Fruit fly (Drosophila melanogaster): Measurements from ENCODE around the gene CG10413.

Gene CG10413

DNA sequence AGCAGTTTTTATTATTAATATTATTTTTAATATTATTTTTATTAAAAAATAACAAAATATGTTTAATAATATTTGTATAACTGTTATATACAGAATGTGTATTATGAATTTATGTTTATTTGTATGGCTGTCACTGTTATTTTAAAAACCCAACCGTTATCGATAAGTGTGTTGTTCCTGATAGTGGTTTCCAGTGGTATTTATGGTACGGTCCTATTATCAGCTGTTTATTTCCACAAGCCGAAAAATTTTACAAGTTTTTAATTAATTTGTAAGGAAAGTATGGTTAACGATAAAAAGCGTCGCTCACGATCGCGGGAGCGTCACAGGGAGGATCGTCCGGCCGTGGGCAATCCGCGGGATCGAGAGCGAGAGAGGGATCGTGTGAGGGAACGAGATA, 1.6 kb upstream of the CG10413 start, which contains the start of gene CG10333:
Gene CG10333, plus strand, starts transcription at position 191 of the 400 bp plus-strand sequence.
- no peak for TF ChIP-seq h (GFP tag; optimal IDR thresholded peaks at IDR 0.05)
- no peak for TF ChIP-seq Myc (optimal IDR thresholded peaks at IDR 0.05)
- no peak for TF ChIP-seq HLH106 (tag; optimal IDR thresholded peaks at IDR 0.05)

dm6 chr2L:18605549-18605948, 500 bp upstream of the CG10413 start, which contains the start of gene CG31789:
Gene CG31789, plus strand, starts transcription at chr2L:18605928.
- TF ChIP-seq usp (GFP tag; optimal IDR thresholded peaks at IDR 0.05): no peak
- no peak for TF ChIP-seq Vsx2 (GFP tag; optimal IDR thresholded peaks at IDR 0.05; ENCODE audit: partially characterized antibody)
- no peak for TF ChIP-seq brk (GFP tag; optimal IDR thresholded peaks at IDR 0.05)

- no peak for TF ChIP-seq Mio (GFP tag; optimal IDR thresholded peaks at IDR 0.05)
- no peak for TF ChIP-seq Myc (optimal IDR thresholded peaks at IDR 0.05)
- no peak for TF ChIP-seq OdsH (GFP tag; optimal IDR thresholded peaks at IDR 0.05)
- no peak for TF ChIP-seq brk (GFP tag; optimal IDR thresholded peaks at IDR 0.05)
- TF ChIP-seq usp (GFP tag; optimal IDR thresholded peaks at IDR 0.05): no peak
- TF ChIP-seq sage (GFP tag; optimal IDR thresholded peaks at IDR 0.05): no peak
- no peak for TF ChIP-seq Dif (GFP tag; optimal IDR thresholded peaks at IDR 0.05; ENCODE audit: partially characterized antibody)
- TF ChIP-seq rgr (GFP tag; optimal IDR thresholded peaks at IDR 0.05): no peak
- no peak for TF ChIP-seq lola (GFP tag; optimal IDR thresholded peaks at IDR 0.05)
- TF ChIP-seq dl (GFP tag; optimal IDR thresholded peaks at IDR 0.05; ENCODE audit: insufficient read depth in 1 of 2, partially characterized antibody in 2 of 2): no peak
- TF ChIP-seq Jra (GFP tag; optimal IDR thresholded peaks at IDR 0.05): no peak
- TF ChIP-seq Hr78 (GFP tag; optimal IDR thresholded peaks at IDR 0.05): no peak
Measured at dm6 chr2L:18599152-18599551, 5.9 kb downstream of the CG10413 start.

dm6 chr2L:18598150-18598723, 6.8 kb downstream of the CG10413 start:
- no peak for TF ChIP-seq CG32264 (GFP tag; optimal IDR thresholded peaks at IDR 0.05)

- TF ChIP-seq Hnf4 (GFP tag; optimal IDR thresholded peaks at IDR 0.05): no peak
- no peak for TF ChIP-seq br (GFP tag; optimal IDR thresholded peaks at IDR 0.05)
- no peak for TF ChIP-seq woc (GFP tag; optimal IDR thresholded peaks at IDR 0.05)
- TF ChIP-seq Sp1 (GFP tag; optimal IDR thresholded peaks at IDR 0.05): no peak
- no peak for TF ChIP-seq tai (GFP tag; optimal IDR thresholded peaks at IDR 0.05)
- TF ChIP-seq dmrt93B (GFP tag; optimal IDR thresholded peaks at IDR 0.05): no peak
- no peak for TF ChIP-seq Hr83 (GFP tag; optimal IDR thresholded peaks at IDR 0.05; ENCODE audit: poor library complexity, severe bottlenecking)
- no peak for TF ChIP-seq CG9705 (GFP tag; optimal IDR thresholded peaks at IDR 0.05)
- TF ChIP-seq Dfd (GFP tag; optimal IDR thresholded peaks at IDR 0.05): no peak
- no peak for TF ChIP-seq pan (optimal IDR thresholded peaks at IDR 0.05)
Measured at dm6 chr2L:18596871-18597338, 8.1 kb downstream of the CG10413 start, which contains the start of gene amos. Gene amos, minus strand, starts transcription at chr2L:18596921.

dm6 chr2L:18590942-18591257, 14.1 kb downstream of the CG10413 start:
- TF ChIP-seq Jra (GFP tag; optimal IDR thresholded peaks at IDR 0.05) (no peak), brk (GFP tag; optimal IDR thresholded peaks at IDR 0.05) (no peak), sage (GFP tag; optimal IDR thresholded peaks at IDR 0.05) (no peak), psq (GFP tag; optimal IDR thresholded peaks at IDR 0.05) (no peak), h (GFP tag; optimal IDR thresholded peaks at IDR 0.05) (no peak), Dif (GFP tag; optimal IDR thresholded peaks at IDR 0.05; ENCODE audit: partially characterized antibody) (no peak), Sp1 (GFP tag; optimal IDR thresholded peaks at IDR 0.05) (no peak)

Measured in whole organism, wandering third instar larva.